Worm (Caenorhabditis elegans) whole organism, early embryonic: Measurements from ENCODE around the gene srv-2.

Experiments
- B0310.2 ChIP-seq: sonication (generic microtip); optimal IDR thresholded peaks from 2 replicates; lab custom pipeline; 2016; ENCODE audit warnings: mild to moderate bottlenecking, missing genetic modification characterization, missing compliant biosample characterization
- F13C5.2 ChIP-seq: sonication (generic microtip); optimal IDR thresholded peaks from 2 replicates; lab custom pipeline; 2017; ENCODE audit warnings: mild to moderate bottlenecking, missing genetic modification characterization, inconsistent platforms, missing compliant biosample characterization
- aly-1 ChIP-seq: sonication (generic microtip); optimal IDR thresholded peaks from 2 replicates; lab custom pipeline; 2016; ENCODE audit warnings: missing genetic modification characterization, missing compliant biosample characterization
- ama-1 ChIP-seq: fragments of 150-350 bp; optimal IDR thresholded peaks from 2 replicates; lab custom pipeline; 2014
- ceh-13 ChIP-seq: fragments of 200-800 bp; sonication (Bioruptor generic); optimal IDR thresholded peaks from 2 replicates; lab custom pipeline; 2018; ENCODE audit warnings: mild to moderate bottlenecking, missing genetic modification characterization, missing compliant biosample characterization
- ceh-36 ChIP-seq: sonication (generic microtip); optimal IDR thresholded peaks from 2 replicates; lab custom pipeline; 2016; ENCODE audit warnings: missing genetic modification characterization, inconsistent platforms, missing compliant biosample characterization
- ets-7 ChIP-seq: sonication (generic microtip); optimal IDR thresholded peaks from 2 replicates; lab custom pipeline; 2016; ENCODE audit warnings: missing genotype, missing genetic modification characterization, missing compliant biosample characterization
- flt-1 ChIP-seq: fragments of 200-800 bp; sonication (Bioruptor generic); IDR thresholded peaks from 2 replicates; pipeline ENCODE4 v1.3.6; 2022; ENCODE audit warnings: missing genetic modification characterization, missing compliant biosample characterization
- hmbx-1 ChIP-seq: sonication (generic microtip); optimal IDR thresholded peaks from 2 replicates; lab custom pipeline; 2016; ENCODE audit warnings: mild to moderate bottlenecking, missing genetic modification characterization, missing compliant biosample characterization
- hmg-4 ChIP-seq: fragments of 200-800 bp; sonication (Bioruptor generic); optimal IDR thresholded peaks from 2 replicates; lab custom pipeline; 2018; ENCODE audit warnings: mild to moderate bottlenecking, missing genetic modification characterization, missing compliant biosample characterization
- hnd-1 ChIP-seq: sonication (generic microtip); optimal IDR thresholded peaks from 2 replicates; lab custom pipeline; 2016; ENCODE audit warnings: missing genetic modification characterization, missing compliant biosample characterization
- pes-1 ChIP-seq: fragments of 200-800 bp; sonication (Bioruptor generic); IDR thresholded peaks from 2 replicates; pipeline ENCODE4 v1.3.6; 2022; ENCODE audit warnings: missing genetic modification reagents, missing genetic modification characterization, missing compliant biosample characterization
- scrt-1 ChIP-seq: fragments of 200-800 bp; sonication (Bioruptor generic); IDR thresholded peaks from 2 replicates; pipeline ENCODE4 v1.3.6; 2022; ENCODE audit warnings: missing genetic modification characterization, missing compliant biosample characterization
- sea-1 ChIP-seq: fragments of 200-800 bp; sonication (Bioruptor generic); conservative IDR thresholded peaks from 2 replicates; pipeline ENCODE4 v1.3.6; 2022; ENCODE audit warnings: missing genetic modification characterization, missing compliant biosample characterization
- tbx-11 ChIP-seq: fragments of 200-800 bp; sonication (Bioruptor generic); IDR thresholded peaks from 2 replicates; pipeline ENCODE4 v1.3.6; 2022; ENCODE audit warnings: missing genetic modification characterization, missing compliant biosample characterization
- tbx-37 ChIP-seq: fragments of 200-800 bp; sonication (Bioruptor generic); conservative IDR thresholded peaks from 2 replicates; pipeline ENCODE4 v1.3.6; 2022; ENCODE audit warnings: missing genetic modification reagents, missing genetic modification characterization, missing compliant biosample characterization
- tra-4 ChIP-seq: sonication (generic microtip); optimal IDR thresholded peaks from 2 replicates; lab custom pipeline; 2017; ENCODE audit warnings: missing genetic modification characterization, missing compliant biosample characterization

The srv-2 gene

ce11 chrII:10602184-10602583, at the start of gene srv-2:
TSS of gene srv-2 (minus strand) at chrII:10602284.
- TF ChIP-seq ceh-13 (GFP tag; lab: Kevin White, UChicago) (no peak), ama-1 (lab: Kevin White, UChicago) (no peak), sea-1 (no peak)

ce11 chrII:10646901-10647566, 45.0 kb upstream of the srv-2 start, which contains the start of gene M28.10:
TSS of gene M28.10 (plus strand) at chrII:10647516.
- no peak for TF ChIP-seq tbx-11 (GFP tag; lab: Robert Waterston, UW)

ce11 chrII:10643403-10643802, 41.3 kb upstream of the srv-2 start, which contains the start of gene M28.4:
TSS of gene M28.4 (plus strand) at chrII:10643703.
- TF ChIP-seq ceh-36 (tag; lab: Kevin White, UChicago): no peak
- TF ChIP-seq sea-1: no peak

ce11 chrII:10639110-10639509, 37.0 kb upstream of the srv-2 start, which contains the start of gene M28.9:
TSS of gene M28.9 (plus strand) at chrII:10639410.
- TF ChIP-seq ceh-13 (GFP tag; lab: Kevin White, UChicago) (no peak), hmbx-1 (tag; lab: Kevin White, UChicago) (no peak)

- TF ChIP-seq ceh-36 (tag; lab: Kevin White, UChicago): no peak
- TF ChIP-seq sea-1: no peak
- TF ChIP-seq ceh-13 (GFP tag; lab: Kevin White, UChicago): no peak
- no peak for TF ChIP-seq hmbx-1 (tag; lab: Kevin White, UChicago)
- no peak for TF ChIP-seq scrt-1 (GFP tag; lab: Robert Waterston, UW)
- TF ChIP-seq flt-1 (GFP tag; lab: Robert Waterston, UW): no peak
- no peak for TF ChIP-seq tbx-11 (GFP tag; lab: Robert Waterston, UW)
Observed at ce11 chrII:10630944-10631343, 28.9 kb upstream of the srv-2 start.

- no peak for TF ChIP-seq aly-1 (tag; lab: Kevin White, UChicago)
Observed at ce11 chrII:10627963-10628362, 25.9 kb upstream of the srv-2 start, which contains the start of gene M28.8. TSS of gene M28.8 (plus strand) at chrII:10628263.

- TF ChIP-seq pes-1 (GFP tag; lab: Robert Waterston, UW) (no peak), tbx-11 (GFP tag; lab: Robert Waterston, UW) (no peak), hmbx-1 (tag; lab: Kevin White, UChicago) (no peak), B0310.2 (tag; lab: Kevin White, UChicago) (no peak), sea-1 (no peak), scrt-1 (GFP tag; lab: Robert Waterston, UW) (no peak), F13C5.2 (tag; lab: Kevin White, UChicago) (no peak), ceh-36 (tag; lab: Kevin White, UChicago) (no peak), tbx-37 (GFP tag; lab: Robert Waterston, UW) (no peak), ets-7 (no peak), hnd-1 (tag; lab: Kevin White, UChicago) (no peak), hmg-4 (no peak), flt-1 (GFP tag; lab: Robert Waterston, UW) (no peak), ama-1 (lab: Kevin White, UChicago) (no peak)
Observed at ce11 chrII:10627086-10627485, 25.0 kb upstream of the srv-2 start.

ce11 chrII:10621965-10622364, 19.9 kb upstream of the srv-2 start, which contains the start of gene cutl-9:
TSS of gene cutl-9 (plus strand) at chrII:10622265.
- TF ChIP-seq hmbx-1 (tag; lab: Kevin White, UChicago): no peak
- TF ChIP-seq F13C5.2 (tag; lab: Kevin White, UChicago): no peak
- no peak for TF ChIP-seq ama-1 (lab: Kevin White, UChicago)
- TF ChIP-seq tra-4 (tag; lab: Kevin White, UChicago): no peak
- no peak for TF ChIP-seq ceh-13 (GFP tag; lab: Kevin White, UChicago)
- no peak for TF ChIP-seq hnd-1 (tag; lab: Kevin White, UChicago)
- no peak for TF ChIP-seq tbx-11 (GFP tag; lab: Robert Waterston, UW)
- TF ChIP-seq aly-1 (tag; lab: Kevin White, UChicago): no peak
- TF ChIP-seq scrt-1 (GFP tag; lab: Robert Waterston, UW): no peak
- TF ChIP-seq ceh-36 (tag; lab: Kevin White, UChicago): no peak
- no peak for TF ChIP-seq tbx-37 (GFP tag; lab: Robert Waterston, UW)
- no peak for TF ChIP-seq flt-1 (GFP tag; lab: Robert Waterston, UW)
- TF ChIP-seq ets-7: no peak
- TF ChIP-seq sea-1: no peak

- TF ChIP-seq F13C5.2 (tag; lab: Kevin White, UChicago): no peak
- TF ChIP-seq tbx-37 (GFP tag; lab: Robert Waterston, UW): no peak
- no peak for TF ChIP-seq tra-4 (tag; lab: Kevin White, UChicago)
- TF ChIP-seq ets-7: no peak
- no peak for TF ChIP-seq tbx-11 (GFP tag; lab: Robert Waterston, UW)
- no peak for TF ChIP-seq B0310.2 (tag; lab: Kevin White, UChicago)
- no peak for TF ChIP-seq ceh-13 (GFP tag; lab: Kevin White, UChicago)
- no peak for TF ChIP-seq hnd-1 (tag; lab: Kevin White, UChicago)
Observed at ce11 chrII:10618157-10618556, 16.1 kb upstream of the srv-2 start, which contains the start of gene C14A4.13. TSS of gene C14A4.13 (plus strand) at chrII:10618457.
